Worm (Caenorhabditis elegans): Measurements from ENCODE around the gene swsn-6.

swsn-6 gene

ce11 chrIV:5411641-5412337 is 17.0 kb downstream of the swsn-6 start, which contains the start of gene ZK616.8:
ZK616.8 (minus strand) TSS chrIV:5412193.
- TF ChIP-seq aly-2 (tag; optimal IDR thresholded peaks at IDR 0.05) (no peak), nhr-85 (tag) (no peak), efl-1 (optimal IDR thresholded peaks at IDR 0.05) (no peak), efl-1 (GFP tag; optimal IDR thresholded peaks at IDR 0.05 in 1 of 2) (no peak), nhr-11 (tag; optimal IDR thresholded peaks at IDR 0.05) (no peak), fkh-8 (tag; optimal IDR thresholded peaks at IDR 0.05) (no peak), sptf-1 (tag; optimal IDR thresholded peaks at IDR 0.05) (no peak), nhr-237 (tag; optimal IDR thresholded peaks at IDR 0.05) (no peak), rnt-1 (tag; optimal IDR thresholded peaks at IDR 0.05) (no peak), lin-14 (GFP tag; optimal IDR thresholded peaks at IDR 0.05) (no peak), lir-3 (tag; optimal IDR thresholded peaks at IDR 0.05; ENCODE audit: poor library complexity) (no peak), Y116A8C.19 (tag; optimal IDR thresholded peaks at IDR 0.05; ENCODE audit: borderline replicate concordance) (no peak), isw-1 (GFP tag; IDR thresholded peaks at IDR 0.05) (no peak), fos-1 (tag; optimal IDR thresholded peaks at IDR 0.05) (no peak), ets-5 (GFP tag; IDR thresholded peaks at IDR 0.05) (no peak), F16B12.6 (tag; optimal IDR thresholded peaks at IDR 0.05) (no peak), egl-27 (tag; optimal IDR thresholded peaks at IDR 0.05) (no peak), fkh-4 (tag; optimal IDR thresholded peaks at IDR 0.05; ENCODE audit: borderline replicate concordance) (no peak), ceh-8 (GFP tag; optimal IDR thresholded peaks at IDR 0.05) (no peak)

ce11 chrIV:5415696-5416095 is 20.9 kb downstream of the swsn-6 start, which contains the start of gene spp-7:
spp-7 (minus strand) TSS chrIV:5415796.
- TF ChIP-seq grh-1 (GFP tag; IDR thresholded peaks at IDR 0.05) = no peak
- TF ChIP-seq C16A3.4 (tag; optimal IDR thresholded peaks at IDR 0.05) = no peak
- no peak for TF ChIP-seq pqm-1 (tag; optimal IDR thresholded peaks at IDR 0.05)
- no peak for TF ChIP-seq aha-1 (tag; optimal IDR thresholded peaks at IDR 0.05)
- TF ChIP-seq nhr-20 (tag; optimal IDR thresholded peaks at IDR 0.05) = no peak
- no peak for TF ChIP-seq blmp-1 (tag; optimal IDR thresholded peaks at IDR 0.05)
- no peak for TF ChIP-seq efl-1 (optimal IDR thresholded peaks at IDR 0.05)
- no peak for TF ChIP-seq efl-1 (GFP tag; optimal IDR thresholded peaks at IDR 0.05 in 1 of 2)
- no peak for TF ChIP-seq unc-98 (GFP tag; IDR thresholded peaks at IDR 0.05)
- TF ChIP-seq nhr-19 (GFP tag; conservative IDR thresholded peaks at IDR 0.05) = no peak
- no peak for TF ChIP-seq unc-130 (tag; optimal IDR thresholded peaks at IDR 0.05)
- no peak for TF ChIP-seq fkh-10 (GFP tag; optimal IDR thresholded peaks at IDR 0.05)
- no peak for TF ChIP-seq C34B4.2 (tag; optimal IDR thresholded peaks at IDR 0.05)
- no peak for TF ChIP-seq irx-1 (tag; optimal IDR thresholded peaks at IDR 0.05)
- no peak for TF ChIP-seq vab-15 (tag; optimal IDR thresholded peaks at IDR 0.05)
- no peak for TF ChIP-seq tlp-1 (tag; optimal IDR thresholded peaks at IDR 0.05)
- TF ChIP-seq unc-86 (tag; optimal IDR thresholded peaks at IDR 0.05) = no peak
- TF ChIP-seq ceh-63 (GFP tag; optimal IDR thresholded peaks at IDR 0.05) = no peak
- no peak for TF ChIP-seq hpl-2 (GFP tag; optimal IDR thresholded peaks at IDR 0.05)
- TF ChIP-seq lin-39 (tag; optimal IDR thresholded peaks at IDR 0.05) = no peak
- no peak for TF ChIP-seq ceh-88 (GFP tag; IDR thresholded peaks at IDR 0.05)

- no peak for TF ChIP-seq tbx-2 (tag; optimal IDR thresholded peaks at IDR 0.05)
- no peak for TF ChIP-seq C16A3.4 (tag; optimal IDR thresholded peaks at IDR 0.05)
- TF ChIP-seq unc-62 (GFP tag; optimal IDR thresholded peaks at IDR 0.05) = no peak
- TF ChIP-seq elt-3 (tag; optimal IDR thresholded peaks at IDR 0.05) = no peak
- no peak for TF ChIP-seq nhr-84 (tag; optimal IDR thresholded peaks at IDR 0.05)
- no peak for TF ChIP-seq egl-27 (tag; optimal IDR thresholded peaks at IDR 0.05)
- no peak for TF ChIP-seq unc-98 (GFP tag; IDR thresholded peaks at IDR 0.05)
These were observed 24.3 kb downstream of the swsn-6 start, which contains the start of gene ehn-3 for ce11 chrIV:5419122-5419521. ehn-3 (minus strand) TSS chrIV:5419222.
